Fruit fly (Drosophila melanogaster) whole organism, embryonic: ENCODE data around the gene qtc.

Experiments used
- CG10321 ChIP-seq: fragments of 200-800 bp; sonication (Bioruptor generic); IDR thresholded peaks from 2 replicates; pipeline ENCODE4 v1.3.6; 2022; ENCODE audit warnings: missing biosample characterization, missing genetic modification characterization
- CG10366 ChIP-seq: fragments of 200-800 bp; sonication (Bioruptor generic); IDR thresholded peaks from 2 replicates; pipeline ENCODE4 v1.3.6; 2022; ENCODE audit warnings: missing biosample characterization, missing genetic modification characterization
- CG10462 ChIP-seq: fragments of 200-800 bp; sonication (Bioruptor generic); optimal IDR thresholded peaks from 2 replicates; lab custom pipeline; 2016; ENCODE audit warnings: missing biosample characterization, missing genetic modification characterization
- CG11456 ChIP-seq: fragments of 200-800 bp; sonication (Bioruptor generic); IDR thresholded peaks from 3 replicates; pipeline ENCODE4 v1.3.6; 2022; ENCODE audit warnings: missing biosample characterization, missing genetic modification characterization
- CG12219 ChIP-seq: fragments of 200-800 bp; sonication (Bioruptor generic); optimal IDR thresholded peaks from 3 replicates; lab custom pipeline; 2018; ENCODE audit warnings: missing biosample characterization, mild to moderate bottlenecking, missing genetic modification characterization
- CG12659 ChIP-seq: fragments of 200-800 bp; sonication (Bioruptor generic); optimal IDR thresholded peaks from 3 replicates; lab custom pipeline; 2017; ENCODE audit warnings: mild to moderate bottlenecking, missing biosample characterization, missing genetic modification reagents, missing genetic modification characterization
- CG13894 ChIP-seq: fragments of 200-800 bp; sonication (Bioruptor generic); optimal IDR thresholded peaks from 3 replicates; lab custom pipeline; 2018; ENCODE audit warnings: missing biosample characterization, mild to moderate bottlenecking, missing genetic modification characterization, moderate library complexity
- CG14860 ChIP-seq: fragments of 200-800 bp; sonication (Bioruptor generic); IDR thresholded peaks from 3 replicates; pipeline ENCODE4 v1.3.6; 2022; ENCODE audit warnings: missing biosample characterization, missing genetic modification characterization; ENCODE audit not compliant: partially characterized antibody
- CG17612 ChIP-seq: fragments of 200-800 bp; sonication (Bioruptor generic); IDR thresholded peaks from 2 replicates; pipeline ENCODE4 v1.3.6; 2022; ENCODE audit warnings: missing biosample characterization, missing genetic modification characterization
- CG2120 ChIP-seq: fragments of 200-800 bp; sonication (Bioruptor generic); optimal IDR thresholded peaks from 3 replicates; lab custom pipeline; 2016; ENCODE audit warnings: missing biosample characterization, missing genetic modification characterization
- CG2199 ChIP-seq: fragments of 200-800 bp; sonication (Bioruptor generic); IDR thresholded peaks from 3 replicates; pipeline ENCODE4 v1.3.6; 2022; ENCODE audit warnings: missing biosample characterization, missing genetic modification characterization
- CG3995 ChIP-seq: fragments of 200-800 bp; sonication (Bioruptor generic); optimal IDR thresholded peaks from 3 replicates; lab custom pipeline; 2016; ENCODE audit warnings: missing biosample characterization, missing genetic modification characterization
- CG42726 ChIP-seq: fragments of 200-800 bp; sonication (Bioruptor generic); IDR thresholded peaks from 2 replicates; pipeline ENCODE4 v1.3.6; 2022; ENCODE audit warnings: missing biosample characterization, missing genetic modification characterization; ENCODE audit not compliant: partially characterized antibody
- CG4424 ChIP-seq: fragments of 200-800 bp; sonication (Bioruptor generic); optimal IDR thresholded peaks from 3 replicates; lab custom pipeline; 2016; ENCODE audit warnings: missing biosample characterization, missing genetic modification characterization
- CG4854 ChIP-seq: fragments of 200-800 bp; sonication (Bioruptor generic); optimal IDR thresholded peaks from 2 replicates; lab custom pipeline; 2016; ENCODE audit warnings: missing biosample characterization, missing genetic modification characterization, inconsistent platforms
- CG6813 ChIP-seq: fragments of 200-800 bp; sonication (Bioruptor generic); optimal IDR thresholded peaks from 2 replicates; lab custom pipeline; 2017; ENCODE audit warnings: missing biosample characterization, missing genetic modification characterization, mild to moderate bottlenecking, moderate library complexity, missing genetic modification reagents
- CG7786 ChIP-seq: fragments of 200-800 bp; sonication (Bioruptor generic); optimal IDR thresholded peaks from 2 replicates; lab custom pipeline; 2016; ENCODE audit warnings: missing biosample characterization, missing genetic modification characterization
- CG8388 ChIP-seq: fragments of 200-800 bp; sonication (Bioruptor generic); optimal IDR thresholded peaks from 2 replicates; lab custom pipeline; 2019; ENCODE audit warnings: missing biosample characterization, mild to moderate bottlenecking, missing genetic modification characterization, moderate library complexity
- CG8924 ChIP-seq: fragments of 200-800 bp; optimal IDR thresholded peaks from 3 replicates; lab custom pipeline; 2019; ENCODE audit warnings: missing biosample characterization, mild to moderate bottlenecking, missing genetic modification characterization, moderate library complexity
- CG9876 ChIP-seq: fragments of 200-800 bp; sonication (Bioruptor generic); optimal IDR thresholded peaks from 2 replicates; lab custom pipeline; 2016; ENCODE audit warnings: missing biosample characterization, missing genetic modification characterization
- CG9932 ChIP-seq: fragments of 200-800 bp; sonication (Bioruptor generic); IDR thresholded peaks from 2 replicates; pipeline ENCODE4 v1.3.6; 2022; ENCODE audit warnings: missing biosample characterization, missing genetic modification characterization
- Chrac-16 ChIP-seq: fragments of 200-800 bp; sonication (Bioruptor generic); optimal IDR thresholded peaks from 3 replicates; lab custom pipeline; 2016; ENCODE audit warnings: missing biosample characterization, missing genetic modification characterization
- CoRest ChIP-seq: fragments of 200-800 bp; sonication (Bioruptor generic); optimal IDR thresholded peaks from 3 replicates; lab custom pipeline; 2018; ENCODE audit warnings: missing biosample characterization, mild to moderate bottlenecking, missing genetic modification characterization, moderate library complexity
- Dad ChIP-seq: fragments of 200-800 bp; sonication (Bioruptor generic); optimal IDR thresholded peaks from 3 replicates; lab custom pipeline; 2016; ENCODE audit warnings: missing biosample characterization, missing genetic modification characterization
- Dbx ChIP-seq: fragments of 200-800 bp; sonication (Bioruptor generic); IDR thresholded peaks from 3 replicates; pipeline ENCODE4 v1.3.6; 2022; ENCODE audit warnings: missing biosample characterization, missing genetic modification characterization
- Ets97D ChIP-seq: fragments of 200-800 bp; sonication (Bioruptor generic); optimal IDR thresholded peaks from 3 replicates; lab custom pipeline; 2016; ENCODE audit warnings: missing biosample characterization, missing genetic modification characterization
- H2.0 ChIP-seq: fragments of 200-800 bp; sonication (Bioruptor generic); IDR thresholded peaks from 2 replicates; pipeline ENCODE4 v1.3.6; 2022; ENCODE audit warnings: missing biosample characterization, missing genetic modification characterization
- HLH4C ChIP-seq: fragments of 200-800 bp; sonication (Bioruptor generic); IDR thresholded peaks from 3 replicates; pipeline ENCODE4 v1.3.6; 2022; ENCODE audit warnings: missing biosample characterization, missing genetic modification characterization; ENCODE audit not compliant: partially characterized antibody
- Hr51 ChIP-seq, 2 experiments: fragments of 200-800 bp; sonication (Bioruptor generic); optimal IDR thresholded peaks; 2 replicates in 1 of 2; 3 replicates in 1 of 2; lab custom pipeline; 2016 to 2018; ENCODE audit warnings: missing biosample characterization in 2 of 2, missing genetic modification characterization in 2 of 2, mild to moderate bottlenecking in 1 of 2, moderate library complexity in 1 of 2
- Lim3 ChIP-seq: fragments of 200-800 bp; sonication (Bioruptor generic); IDR thresholded peaks from 2 replicates; pipeline ENCODE4 v1.3.6; 2022; ENCODE audit warnings: missing biosample characterization, missing genetic modification characterization
- Scr ChIP-seq: fragments of 200-800 bp; sonication (Bioruptor generic); IDR thresholded peaks from 2 replicates; pipeline ENCODE4 v1.3.6; 2022; ENCODE audit warnings: missing biosample characterization, missing genetic modification characterization; ENCODE audit not compliant: partially characterized antibody
- Ssrp ChIP-seq: fragments of 200-800 bp; sonication (Bioruptor generic); optimal IDR thresholded peaks from 2 replicates; lab custom pipeline; 2018; ENCODE audit warnings: missing biosample characterization, mild to moderate bottlenecking, missing genetic modification characterization, moderate library complexity
- Trl ChIP-seq, 3 experiments: fragments of >200 bp in 2 of 3; fragments of 200-800 bp in 1 of 3; sonication (Bioruptor generic) in 1 of 3; optimal IDR thresholded peaks; 2 replicates in 1 of 3; 3 replicates in 2 of 3; lab custom pipeline; 2016 to 2017; ENCODE audit warnings: missing biosample characterization in 1 of 3, missing genetic modification characterization in 1 of 3
- ab ChIP-seq: fragments of 200-800 bp; sonication (Bioruptor generic); optimal IDR thresholded peaks from 2 replicates; lab custom pipeline; 2016; ENCODE audit warnings: missing biosample characterization, missing genetic modification characterization
- bbx ChIP-seq: fragments of 200-800 bp; sonication (Bioruptor generic); IDR thresholded peaks from 2 replicates; pipeline ENCODE4 v1.3.6; 2022; ENCODE audit warnings: missing biosample characterization, missing genetic modification characterization; ENCODE audit not compliant: partially characterized antibody
- chif ChIP-seq, 2 experiments: fragments of 200-800 bp; sonication (Bioruptor generic); optimal IDR thresholded peaks; 3 replicates each; lab custom pipeline; 2016; ENCODE audit warnings: missing biosample characterization in 2 of 2, missing genetic modification characterization in 2 of 2
- dati ChIP-seq: fragments of 200-800 bp; sonication (Bioruptor generic); IDR thresholded peaks from 2 replicates; pipeline ENCODE4 v1.3.6; 2022; ENCODE audit warnings: missing biosample characterization, missing genetic modification characterization
- dimm ChIP-seq: fragments of 200-800 bp; sonication (Bioruptor generic); IDR thresholded peaks from 2 replicates; pipeline ENCODE4 v1.3.6; 2022; ENCODE audit warnings: missing biosample characterization, missing genetic modification characterization
- dm ChIP-seq: fragments of 200-800 bp; sonication (Bioruptor generic); optimal IDR thresholded peaks from 3 replicates; lab custom pipeline; 2016; ENCODE audit warnings: missing biosample characterization, missing genetic modification characterization
- dmrt99B ChIP-seq: fragments of 200-800 bp; sonication (Bioruptor generic); optimal IDR thresholded peaks from 2 replicates; lab custom pipeline; 2018; ENCODE audit warnings: missing biosample characterization, mild to moderate bottlenecking, missing genetic modification characterization, moderate library complexity
- emc ChIP-seq: fragments of 200-800 bp; sonication (Bioruptor generic); optimal IDR thresholded peaks from 2 replicates; lab custom pipeline; 2016; ENCODE audit warnings: missing biosample characterization, missing genetic modification characterization
- hbn ChIP-seq: fragments of 200-800 bp; sonication (Bioruptor generic); IDR thresholded peaks from 2 replicates; pipeline ENCODE4 v1.3.6; 2022; ENCODE audit warnings: missing biosample characterization, missing genetic modification characterization; ENCODE audit not compliant: partially characterized antibody
- jing ChIP-seq: fragments of 200-800 bp; sonication (Bioruptor generic); optimal IDR thresholded peaks from 2 replicates; lab custom pipeline; 2018; ENCODE audit warnings: missing biosample characterization, mild to moderate bottlenecking, missing genetic modification characterization
- mam ChIP-seq: fragments of 200-800 bp; sonication (Bioruptor generic); optimal IDR thresholded peaks from 3 replicates; lab custom pipeline; 2016; ENCODE audit warnings: missing biosample characterization, missing genetic modification characterization
- oc ChIP-seq: fragments of 200-800 bp; sonication (Bioruptor generic); optimal IDR thresholded peaks from 2 replicates; lab custom pipeline; 2018; ENCODE audit warnings: missing biosample characterization, mild to moderate bottlenecking, missing genetic modification characterization, moderate library complexity
- repo ChIP-seq: fragments of 200-800 bp; sonication (Bioruptor generic); optimal IDR thresholded peaks from 2 replicates; lab custom pipeline; 2016; ENCODE audit warnings: missing biosample characterization, missing genetic modification characterization
- sisA ChIP-seq: fragments of 200-800 bp; sonication (Bioruptor generic); IDR thresholded peaks from 2 replicates; pipeline ENCODE4 v1.3.6; 2022; ENCODE audit warnings: missing biosample characterization, missing genetic modification characterization
- unpg ChIP-seq: fragments of 200-800 bp; sonication (Bioruptor generic); optimal IDR thresholded peaks from 3 replicates; lab custom pipeline; 2018; ENCODE audit warnings: missing biosample characterization, mild to moderate bottlenecking, missing genetic modification characterization, moderate library complexity
- zen ChIP-seq: fragments of 200-800 bp; sonication (Bioruptor generic); optimal IDR thresholded peaks from 3 replicates; lab custom pipeline; 2018; ENCODE audit warnings: missing biosample characterization, mild to moderate bottlenecking, missing genetic modification characterization, moderate library complexity

qtc gene

DNA sequence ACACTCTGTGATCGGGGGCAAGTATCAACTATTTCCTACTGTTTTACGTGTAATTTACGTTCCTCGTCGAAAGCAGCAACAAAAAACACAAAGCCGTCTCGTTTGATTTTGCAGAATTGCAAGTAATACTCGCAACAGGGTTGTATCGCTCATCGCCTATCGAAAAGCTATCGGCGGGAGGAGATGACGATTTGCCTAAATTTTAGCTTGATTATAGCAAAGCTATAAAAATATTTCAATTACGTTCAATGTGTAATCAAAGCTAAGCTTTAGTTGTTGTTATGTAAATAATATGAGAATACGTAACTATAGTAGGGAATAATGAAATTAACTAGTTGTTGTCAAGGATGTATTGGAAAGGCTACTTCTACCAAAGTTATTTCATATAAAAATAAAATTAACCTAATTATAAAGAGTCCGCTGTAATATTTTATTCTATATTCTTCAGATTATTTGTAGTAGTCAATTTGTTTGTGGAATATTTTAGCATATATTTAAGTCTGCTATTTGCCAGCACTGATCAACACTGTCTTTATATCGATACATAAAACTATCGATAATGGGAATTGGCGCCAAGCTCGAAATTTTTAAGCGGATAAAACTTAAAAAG is 865 bp upstream of the qtc start, which contains the start of gene Rpn11 (continued):
- TF ChIP-seq CG13894 (peak; percentile 60), jing (GFP tag; lab: Kevin White, UChicago) (no peak), CG42726 (GFP tag; lab: Robert Waterston, UW) (no peak), Lim3 (GFP tag; lab: Robert Waterston, UW) (no peak), H2.0 (no peak; the same call in 1 of the 2 replicates), CG4424 (peak; percentile 69), CG10462 (GFP tag; lab: Kevin White, UChicago) (peak; percentile 11), HLH4C (GFP tag; lab: Robert Waterston, UW) (peak; percentile 44), CG17612 (GFP tag; lab: Robert Waterston, UW) (no peak), repo (GFP tag; lab: Kevin White, UChicago) (no peak), dati (GFP tag; lab: Robert Waterston, UW) (no peak), Ssrp (tag; lab: Kevin White, UChicago) (peak; percentile 69), dm (GFP tag; lab: Kevin White, UChicago) (no peak), CG8388 (GFP tag; lab: Kevin White, UChicago) (peak; percentile 65), bbx (GFP tag; lab: Robert Waterston, UW) (peak; percentile 26; the same call in 1 of the 2 replicates), emc (GFP tag; lab: Kevin White, UChicago) (no peak), Hr51 (GFP tag; optimal IDR thresholded peaks at IDR 0.05; lab: Kevin White, UChicago) (peak in 1 of 2 experiments; percentile 61), CG2199 (GFP tag; lab: Robert Waterston, UW) (no peak), sisA (GFP tag; lab: Robert Waterston, UW) (peak; percentile 12; the same call in 1 of the 2 replicates), chif (GFP tag; optimal IDR thresholded peaks at IDR 0.05; lab: Kevin White, UChicago) (peak; percentile 16 to 47), CG12219 (GFP tag; lab: Kevin White, UChicago) (no peak), CG4854 (peak; percentile 19), Dad (GFP tag; lab: Kevin White, UChicago) (no peak), dmrt99B (tag; lab: Kevin White, UChicago) (peak; percentile 68), CG2120 (peak; percentile 68), Scr (GFP tag; lab: Robert Waterston, UW) (peak; percentile 66), CG6813 (GFP tag; lab: Kevin White, UChicago) (no peak), CG9876 (GFP tag; lab: Kevin White, UChicago) (no peak), CG9932 (GFP tag; lab: Robert Waterston, UW) (peak; percentile 63), hbn (peak; percentile 35; the same call in 1 of the 2 replicates), Chrac-16 (peak; percentile 51), CG3995 (GFP tag; lab: Kevin White, UChicago) (peak; percentile 39), Dbx (peak; percentile 24; the same call in 1 of the 3 replicates), dimm (no peak), CG10321 (GFP tag; lab: Robert Waterston, UW) (no peak), unpg (GFP tag; lab: Kevin White, UChicago) (peak; percentile 41), Trl (optimal IDR thresholded peaks at IDR 0.05; lab: Kevin White, UChicago) (no peak), Trl (GFP tag; optimal IDR thresholded peaks at IDR 0.05; lab: Kevin White, UChicago) (peak; percentile 54), CG7786 (peak; percentile 29), CG11456 (GFP tag; lab: Robert Waterston, UW) (no peak; the same call in 2 of the 3 replicates), CG12659 (GFP tag; lab: Kevin White, UChicago) (peak; percentile 71), oc (no peak), mam (peak; percentile 24), CG10366 (GFP tag; lab: Robert Waterston, UW) (no peak; the same call in 1 of the 2 replicates), CoRest (tag; lab: Kevin White, UChicago) (peak; percentile 84), CG14860 (0 out of 3 replicates have a peak, but pooled peaks have one; percentile 32), ab (GFP tag; lab: Kevin White, UChicago) (no peak), Ets97D (GFP tag; lab: Kevin White, UChicago) (peak; percentile 24), zen (tag; lab: Kevin White, UChicago) (peak; percentile 30), CG8924 (tag; lab: Kevin White, UChicago) (peak; percentile 77)
